Worm (Caenorhabditis elegans) whole organism, L2 larva: ENCODE measurements around the gene fbxa-181.

Experiments
- C34F6.9 ChIP-seq: fragments of 150-350 bp; optimal IDR thresholded peaks from 2 replicates; lab custom pipeline; 2014; ENCODE audit warnings: missing biosample characterization, missing genetic modification characterization
- F13H6.1 ChIP-seq: sonication (generic microtip); optimal IDR thresholded peaks from 2 replicates; lab custom pipeline; 2016; ENCODE audit warnings: missing genetic modification characterization, missing compliant biosample characterization
- Y55F3AM.14 ChIP-seq: fragments of 200-800 bp; sonication (Bioruptor generic); optimal IDR thresholded peaks from 2 replicates; lab custom pipeline; 2018; ENCODE audit warnings: mild to moderate bottlenecking, missing genetic modification characterization, missing compliant biosample characterization
- ZK546.5 ChIP-seq: sonication (generic microtip); optimal IDR thresholded peaks from 2 replicates; lab custom pipeline; 2017; ENCODE audit warnings: missing biosample characterization, missing genetic modification characterization
- alr-1 ChIP-seq: fragments of 150-350 bp; optimal IDR thresholded peaks from 2 replicates; lab custom pipeline; 2014; ENCODE audit warnings: missing biosample characterization, missing genetic modification characterization
- blmp-1 ChIP-seq: sonication (generic microtip); optimal IDR thresholded peaks from 2 replicates; lab custom pipeline; 2017; ENCODE audit warnings: missing genetic modification characterization, mild to moderate bottlenecking, missing compliant biosample characterization, antibody characterized with exemption, moderate library complexity; ENCODE audit not compliant: insufficient read depth
- ceh-16 ChIP-seq: fragments of 150-350 bp; optimal IDR thresholded peaks from 2 replicates; lab custom pipeline; 2014; ENCODE audit warnings: missing biosample characterization, missing genetic modification characterization
- crh-2 ChIP-seq: sonication (generic microtip); optimal IDR thresholded peaks from 2 replicates; lab custom pipeline; 2017; ENCODE audit warnings: missing biosample characterization, missing genetic modification characterization
- dmd-4 ChIP-seq: sonication (generic microtip); optimal IDR thresholded peaks from 2 replicates; lab custom pipeline; 2017; ENCODE audit warnings: missing biosample characterization, missing genetic modification characterization
- egl-27 ChIP-seq: sonication (generic microtip); optimal IDR thresholded peaks from 3 replicates; lab custom pipeline; 2017; ENCODE audit warnings: missing biosample characterization, missing genetic modification reagents, missing genetic modification characterization
- elt-1 ChIP-seq: fragments of 150-350 bp; optimal IDR thresholded peaks from 2 replicates; lab custom pipeline; 2014; ENCODE audit warnings: missing biosample characterization, missing genetic modification characterization
- elt-3 ChIP-seq: sonication (generic microtip); optimal IDR thresholded peaks from 2 replicates; lab custom pipeline; 2017; ENCODE audit warnings: missing biosample characterization, missing genetic modification characterization
- gmeb-1 ChIP-seq: fragments of 150-350 bp; optimal IDR thresholded peaks from 2 replicates; lab custom pipeline; 2014; ENCODE audit warnings: missing biosample characterization, missing genetic modification characterization
- lin-11 ChIP-seq: fragments of 150-350 bp; sonication (generic microtip); optimal IDR thresholded peaks from 2 replicates; lab custom pipeline; 2014; ENCODE audit warnings: missing biosample characterization, missing genetic modification characterization, inconsistent platforms, mixed read lengths
- lin-39 ChIP-seq: fragments of 150-350 bp; optimal IDR thresholded peaks from 2 replicates; lab custom pipeline; 2014; ENCODE audit warnings: missing biosample characterization, missing genetic modification reagents, missing genetic modification characterization
- mab-5 ChIP-seq: fragments of 150-350 bp; optimal IDR thresholded peaks from 2 replicates; lab custom pipeline; 2014; ENCODE audit warnings: missing biosample characterization, missing genetic modification characterization
- mbf-1 ChIP-seq: sonication (generic microtip); optimal IDR thresholded peaks from 2 replicates; lab custom pipeline; 2017; ENCODE audit warnings: missing biosample characterization, missing genetic modification characterization
- nhr-10 ChIP-seq: sonication (generic microtip); optimal IDR thresholded peaks from 2 replicates; lab custom pipeline; 2017; ENCODE audit warnings: missing biosample characterization, missing genetic modification characterization
- nhr-11 ChIP-seq: fragments of 150-350 bp; optimal IDR thresholded peaks from 2 replicates; lab custom pipeline; 2014; ENCODE audit warnings: missing biosample characterization, missing genetic modification characterization
- nhr-12 ChIP-seq: fragments of 150-350 bp; optimal IDR thresholded peaks from 2 replicates; lab custom pipeline; 2014; ENCODE audit warnings: missing biosample characterization, missing genetic modification characterization
- nhr-23 ChIP-seq: fragments of 150-350 bp; optimal IDR thresholded peaks from 2 replicates; lab custom pipeline; 2014; ENCODE audit warnings: missing biosample characterization, missing genetic modification reagents, missing genetic modification characterization
- nhr-237 ChIP-seq: fragments of 150-350 bp; optimal IDR thresholded peaks from 2 replicates; lab custom pipeline; 2014; ENCODE audit warnings: missing biosample characterization, missing genetic modification characterization
- nhr-25 ChIP-seq: fragments of 150-350 bp; sonication (generic microtip); optimal IDR thresholded peaks from 3 replicates; lab custom pipeline; 2014; ENCODE audit warnings: missing biosample characterization, missing genetic modification characterization
- nhr-6 ChIP-seq: fragments of 150-350 bp; optimal IDR thresholded peaks from 2 replicates; lab custom pipeline; 2014; ENCODE audit warnings: missing biosample characterization, missing genetic modification characterization
- nhr-77 ChIP-seq: fragments of 150-350 bp; optimal IDR thresholded peaks from 2 replicates; lab custom pipeline; 2014; ENCODE audit warnings: missing biosample characterization, missing genetic modification characterization
- peb-1 ChIP-seq: fragments of 150-350 bp; optimal IDR thresholded peaks from 2 replicates; lab custom pipeline; 2014; ENCODE audit warnings: missing biosample characterization, missing genetic modification characterization
- sem-4 ChIP-seq: fragments of 150-350 bp; optimal IDR thresholded peaks from 2 replicates; lab custom pipeline; 2014; ENCODE audit warnings: missing biosample characterization, missing genetic modification reagents, missing genetic modification characterization
- skn-1 ChIP-seq: sonication (generic microtip); optimal IDR thresholded peaks from 2 replicates; lab custom pipeline; 2017; ENCODE audit warnings: missing biosample characterization, missing genetic modification characterization
- sma-9 ChIP-seq, 2 experiments: fragments of 150-350 bp in 1 of 2; sonication (generic microtip) in 1 of 2; optimal IDR thresholded peaks; 2 replicates each; lab custom pipeline; 2014 to 2016; ENCODE audit warnings: missing genetic modification characterization in 2 of 2, mild to moderate bottlenecking in 1 of 2, missing biosample characterization in 1 of 2, missing compliant biosample characterization in 1 of 2, missing genetic modification reagents in 1 of 2, moderate library complexity in 1 of 2
- snpc-4 ChIP-seq: fragments of 150-350 bp; optimal IDR thresholded peaks from 2 replicates; lab custom pipeline; 2014; ENCODE audit warnings: missing biosample characterization, missing genetic modification characterization
- unc-39 ChIP-seq: fragments of 150-350 bp; optimal IDR thresholded peaks from 2 replicates; lab custom pipeline; 2014; ENCODE audit warnings: missing biosample characterization, missing genetic modification characterization
- unc-62 ChIP-seq: fragments of 150-350 bp; optimal IDR thresholded peaks from 2 replicates; lab custom pipeline; 2014; ENCODE audit warnings: missing biosample characterization, missing genetic modification reagents, missing genetic modification characterization
- zag-1 ChIP-seq: fragments of 150-350 bp; optimal IDR thresholded peaks from 2 replicates; lab custom pipeline; 2014; ENCODE audit warnings: missing biosample characterization, missing genetic modification characterization
- ztf-1 ChIP-seq: fragments of 200-800 bp; sonication (Bioruptor generic); conservative IDR thresholded peaks from 2 replicates; pipeline ENCODE4 v1.3.6; 2022; ENCODE audit warnings: missing genetic modification characterization, missing compliant biosample characterization
- ztf-4 ChIP-seq: fragments of 150-350 bp; optimal IDR thresholded peaks from 2 replicates; lab custom pipeline; 2014; ENCODE audit warnings: missing biosample characterization, missing genetic modification characterization

The fbxa-181 gene

ce11 chrV:13679859-13680258 lies 45.8 kb upstream of the fbxa-181 start:
- no peak for TF ChIP-seq nhr-12
- no peak for TF ChIP-seq ztf-1 (GFP tag; lab: Robert Waterston, UW)
- TF ChIP-seq peb-1 (tag; lab: Kevin White, UChicago): no peak
- no peak for TF ChIP-seq crh-2
- TF ChIP-seq mbf-1 (tag; lab: Kevin White, UChicago): no peak
- TF ChIP-seq unc-62 (GFP tag; lab: Kevin White, UChicago): no peak
- TF ChIP-seq snpc-4 (tag; lab: Kevin White, UChicago): no peak
- no peak for TF ChIP-seq F13H6.1

- no peak for TF ChIP-seq zag-1
- no peak for TF ChIP-seq C34F6.9 (tag; lab: Kevin White, UChicago)
- no peak for TF ChIP-seq ztf-4 (tag; lab: Kevin White, UChicago)
- TF ChIP-seq elt-1 (tag; lab: Kevin White, UChicago): no peak
- TF ChIP-seq crh-2: no peak
- no peak for TF ChIP-seq gmeb-1 (tag; lab: Kevin White, UChicago)
- TF ChIP-seq lin-11 (tag; lab: Kevin White, UChicago): no peak
- no peak for TF ChIP-seq egl-27 (tag; lab: Kevin White, UChicago)
- no peak for TF ChIP-seq nhr-11 (tag; lab: Kevin White, UChicago)
- no peak for TF ChIP-seq lin-39 (tag; lab: Kevin White, UChicago)
- TF ChIP-seq nhr-77 (tag; lab: Kevin White, UChicago): no peak
- no peak for TF ChIP-seq ZK546.5 (tag; lab: Kevin White, UChicago)
- no peak for TF ChIP-seq ceh-16 (tag; lab: Kevin White, UChicago)
- TF ChIP-seq nhr-23 (tag; lab: Kevin White, UChicago): no peak
- no peak for TF ChIP-seq mab-5 (tag; lab: Kevin White, UChicago)
- TF ChIP-seq nhr-6 (tag; lab: Kevin White, UChicago): no peak
- no peak for TF ChIP-seq mbf-1 (tag; lab: Kevin White, UChicago)
- TF ChIP-seq nhr-237: no peak
- TF ChIP-seq sem-4 (tag; lab: Kevin White, UChicago): no peak
- TF ChIP-seq dmd-4 (tag; lab: Kevin White, UChicago): no peak
These were observed 44.2 kb upstream of the fbxa-181 start for ce11 chrV:13681445-13681844.

- TF ChIP-seq sem-4 (tag; lab: Kevin White, UChicago) (no peak), C34F6.9 (tag; lab: Kevin White, UChicago) (peak; percentile 11)
These were observed 39.2 kb upstream of the fbxa-181 start for ce11 chrV:13686513-13686912.

- TF ChIP-seq lin-11 (tag; lab: Kevin White, UChicago): no peak
- no peak for TF ChIP-seq elt-3
- TF ChIP-seq nhr-25: no peak
- TF ChIP-seq Y55F3AM.14 (GFP tag; lab: Kevin White, UChicago): no peak
- no peak for TF ChIP-seq nhr-77 (tag; lab: Kevin White, UChicago)
- no peak for TF ChIP-seq nhr-10 (tag; lab: Kevin White, UChicago)
- TF ChIP-seq mab-5 (tag; lab: Kevin White, UChicago): no peak
- no peak for TF ChIP-seq lin-39 (tag; lab: Kevin White, UChicago)
- no peak for TF ChIP-seq nhr-11 (tag; lab: Kevin White, UChicago)
- no peak for TF ChIP-seq F13H6.1
- TF ChIP-seq blmp-1 (tag; lab: Kevin White, UChicago): no peak
- TF ChIP-seq unc-39 (tag; lab: Kevin White, UChicago): no peak
- TF ChIP-seq skn-1 (tag; lab: Kevin White, UChicago): no peak
- no peak for TF ChIP-seq sem-4 (tag; lab: Kevin White, UChicago)
- TF ChIP-seq dmd-4 (tag; lab: Kevin White, UChicago): no peak
- no peak for TF ChIP-seq crh-2
These were observed 38.2 kb upstream of the fbxa-181 start for ce11 chrV:13687504-13687903.

- TF ChIP-seq sma-9 (GFP tag; optimal IDR thresholded peaks at IDR 0.05; lab: Kevin White, UChicago) (no peak), sma-9 (tag; optimal IDR thresholded peaks at IDR 0.05; lab: Kevin White, UChicago) (no peak), unc-62 (GFP tag; lab: Kevin White, UChicago) (no peak), unc-39 (tag; lab: Kevin White, UChicago) (no peak), alr-1 (no peak)
These were observed 36.1 kb upstream of the fbxa-181 start, which contains the start of gene T01D3.1 for ce11 chrV:13689592-13689991. TSS of gene T01D3.1 (plus strand) at chrV:13689892.
